Worm (Caenorhabditis elegans) whole organism, mixed stage, embryonic: ENCODE results near the gene T22B2.1.

ENCODE experiments used
- M03D4.4 ChIP-seq: sonication (generic microtip); optimal IDR thresholded peaks from 2 replicates; lab custom pipeline; 2017; ENCODE audit warnings: mild to moderate bottlenecking, missing genetic modification characterization, missing compliant biosample characterization
- blmp-1 ChIP-seq: fragments of 150-350 bp; optimal IDR thresholded peaks from 2 replicates; lab custom pipeline; 2014; ENCODE audit warnings: missing biosample characterization, missing genetic modification characterization
- ceh-43 ChIP-seq: fragments of 200-800 bp; sonication (Bioruptor generic); optimal IDR thresholded peaks from 2 replicates; lab custom pipeline; 2018; ENCODE audit warnings: mild to moderate bottlenecking, missing genetic modification characterization, moderate library complexity, missing compliant biosample characterization
- ceh-83 ChIP-seq: fragments of 200-800 bp; sonication (Bioruptor generic); optimal IDR thresholded peaks from 2 replicates; lab custom pipeline; 2018; ENCODE audit warnings: mild to moderate bottlenecking, missing genetic modification characterization, missing compliant biosample characterization
- ces-1 ChIP-seq: fragments of 150-350 bp; optimal IDR thresholded peaks from 2 replicates; lab custom pipeline; 2014; ENCODE audit warnings: missing biosample characterization, missing genetic modification reagents, missing genetic modification characterization
- cnd-1 ChIP-seq: fragments of 200-800 bp; sonication (Bioruptor generic); optimal IDR thresholded peaks from 2 replicates; lab custom pipeline; 2018; ENCODE audit warnings: mild to moderate bottlenecking, missing genetic modification characterization, missing compliant biosample characterization
- drap-1 ChIP-seq: fragments of 200-800 bp; sonication (Bioruptor generic); optimal IDR thresholded peaks from 3 replicates; lab custom pipeline; 2018; ENCODE audit warnings: mild to moderate bottlenecking, missing genetic modification characterization, missing compliant biosample characterization
- flh-1 ChIP-seq: fragments of 200-800 bp; sonication (Bioruptor generic); optimal IDR thresholded peaks from 2 replicates; lab custom pipeline; 2018; ENCODE audit warnings: mild to moderate bottlenecking, missing genetic modification characterization, moderate library complexity, missing compliant biosample characterization
- ham-2 ChIP-seq: fragments of 200-800 bp; sonication (Bioruptor generic); optimal IDR thresholded peaks from 2 replicates; lab custom pipeline; 2018; ENCODE audit warnings: mild to moderate bottlenecking, missing genetic modification characterization, missing compliant biosample characterization
- hlh-1 ChIP-seq: fragments of 150-350 bp; optimal IDR thresholded peaks from 2 replicates; lab custom pipeline; 2014; ENCODE audit warnings: missing biosample characterization, missing genetic modification reagents, missing genetic modification characterization
- lin-13 ChIP-seq: fragments of 150-350 bp; optimal IDR thresholded peaks from 2 replicates; lab custom pipeline; 2014; ENCODE audit warnings: missing biosample characterization, missing genetic modification characterization
- lin-32 ChIP-seq: fragments of 200-800 bp; sonication (Bioruptor generic); optimal IDR thresholded peaks from 2 replicates; lab custom pipeline; 2018; ENCODE audit warnings: mild to moderate bottlenecking, missing genetic modification characterization, missing compliant biosample characterization
- lsy-2 ChIP-seq: fragments of 150-350 bp; optimal IDR thresholded peaks from 2 replicates; lab custom pipeline; 2014; ENCODE audit warnings: missing biosample characterization, missing genetic modification characterization
- mls-2 ChIP-seq: sonication (generic microtip); optimal IDR thresholded peaks from 2 replicates; lab custom pipeline; 2016; ENCODE audit warnings: mild to moderate bottlenecking, missing genetic modification characterization, moderate library complexity, missing compliant biosample characterization
- nhr-12 ChIP-seq: fragments of 150-350 bp; optimal IDR thresholded peaks from 2 replicates; lab custom pipeline; 2014; ENCODE audit warnings: missing biosample characterization, missing genetic modification characterization
- nhr-2 ChIP-seq: fragments of 150-350 bp; optimal IDR thresholded peaks from 2 replicates; lab custom pipeline; 2014; ENCODE audit warnings: missing biosample characterization, missing genetic modification characterization
- nhr-237 ChIP-seq: fragments of 150-350 bp; optimal IDR thresholded peaks from 2 replicates; lab custom pipeline; 2014; ENCODE audit warnings: missing biosample characterization, missing genetic modification characterization
- nhr-28 ChIP-seq: fragments of 150-350 bp; optimal IDR thresholded peaks from 2 replicates; lab custom pipeline; 2014; ENCODE audit warnings: missing biosample characterization, missing genetic modification characterization
- nhr-76 ChIP-seq: sonication (generic microtip); optimal IDR thresholded peaks from 2 replicates; lab custom pipeline; 2017; ENCODE audit warnings: missing biosample characterization, missing genetic modification characterization
- pha-4 ChIP-seq: fragments of 150-350 bp; optimal IDR thresholded peaks from 2 replicates; lab custom pipeline; 2018; ENCODE audit warnings: missing biosample characterization, missing genetic modification reagents, missing genetic modification characterization
- sem-2 ChIP-seq: fragments of 200-800 bp; sonication (Bioruptor generic); optimal IDR thresholded peaks from 2 replicates; lab custom pipeline; 2018; ENCODE audit warnings: mild to moderate bottlenecking, missing genetic modification characterization, missing compliant biosample characterization
- snpc-4 ChIP-seq: fragments of 150-350 bp; optimal IDR thresholded peaks from 2 replicates; lab custom pipeline; 2014; ENCODE audit warnings: missing biosample characterization, missing genetic modification characterization
- sptf-1 ChIP-seq: sonication (generic microtip); optimal IDR thresholded peaks from 2 replicates; lab custom pipeline; 2017; ENCODE audit warnings: mild to moderate bottlenecking, missing genetic modification characterization, moderate library complexity, missing compliant biosample characterization
- tbx-8 ChIP-seq: fragments of 200-800 bp; sonication (Bioruptor generic); optimal IDR thresholded peaks from 2 replicates; lab custom pipeline; 2018; ENCODE audit warnings: mild to moderate bottlenecking, missing genetic modification characterization, moderate library complexity, missing compliant biosample characterization
- unc-120 ChIP-seq: sonication (generic microtip); optimal IDR thresholded peaks from 2 replicates; lab custom pipeline; 2017; ENCODE audit warnings: missing genetic modification characterization, missing compliant biosample characterization; ENCODE audit not compliant: poor library complexity, severe bottlenecking
- unc-39 ChIP-seq: fragments of 150-350 bp; optimal IDR thresholded peaks from 2 replicates; lab custom pipeline; 2014; ENCODE audit warnings: missing biosample characterization, missing genetic modification characterization
- unc-62 ChIP-seq: fragments of 150-350 bp; optimal IDR thresholded peaks from 2 replicates; lab custom pipeline; 2014; ENCODE audit warnings: missing biosample characterization, missing genetic modification reagents, missing genetic modification characterization
- zip-8 ChIP-seq: fragments of 150-350 bp; optimal IDR thresholded peaks from 2 replicates; lab custom pipeline; 2014; ENCODE audit warnings: missing biosample characterization, missing genetic modification characterization
- ztf-11 ChIP-seq: fragments of 150-350 bp; optimal IDR thresholded peaks from 2 replicates; lab custom pipeline; 2014; ENCODE audit warnings: missing biosample characterization, missing genetic modification characterization

Gene T22B2.1

ce11 chrX:3958252-3958651 lies 32.4 kb downstream of the T22B2.1 start, which contains the start of gene lin-18:
TSS of gene lin-18 (plus strand) at chrX:3958552.
- TF ChIP-seq pha-4 (tag; lab: Kevin White, UChicago) = no peak
- TF ChIP-seq flh-1 (GFP tag; lab: Kevin White, UChicago) = no peak
- no peak for TF ChIP-seq lin-32 (GFP tag; lab: Kevin White, UChicago)
- TF ChIP-seq lsy-2 (tag; lab: Kevin White, UChicago) = no peak
- TF ChIP-seq nhr-2 (tag; lab: Kevin White, UChicago) = no peak
- no peak for TF ChIP-seq hlh-1 (tag; lab: Kevin White, UChicago)
- TF ChIP-seq mls-2 (tag; lab: Kevin White, UChicago) = no peak
- TF ChIP-seq cnd-1 = no peak
- TF ChIP-seq nhr-237 (tag; lab: Kevin White, UChicago) = no peak
- no peak for TF ChIP-seq zip-8 (tag; lab: Kevin White, UChicago)
- no peak for TF ChIP-seq ztf-11 (tag; lab: Kevin White, UChicago)
- TF ChIP-seq, all 35 proteins: peak for 0

ce11 chrX:3959221-3959620 lies 33.3 kb downstream of the T22B2.1 start:
- TF ChIP-seq hlh-1 (tag; lab: Kevin White, UChicago) = peak; percentile 88
- TF ChIP-seq unc-120 (tag; lab: Kevin White, UChicago) = peak; percentile 42
- TF ChIP-seq unc-62 (GFP tag; lab: Kevin White, UChicago) = peak; percentile 82
- TF ChIP-seq nhr-237 (tag; lab: Kevin White, UChicago) = no peak

DNA sequence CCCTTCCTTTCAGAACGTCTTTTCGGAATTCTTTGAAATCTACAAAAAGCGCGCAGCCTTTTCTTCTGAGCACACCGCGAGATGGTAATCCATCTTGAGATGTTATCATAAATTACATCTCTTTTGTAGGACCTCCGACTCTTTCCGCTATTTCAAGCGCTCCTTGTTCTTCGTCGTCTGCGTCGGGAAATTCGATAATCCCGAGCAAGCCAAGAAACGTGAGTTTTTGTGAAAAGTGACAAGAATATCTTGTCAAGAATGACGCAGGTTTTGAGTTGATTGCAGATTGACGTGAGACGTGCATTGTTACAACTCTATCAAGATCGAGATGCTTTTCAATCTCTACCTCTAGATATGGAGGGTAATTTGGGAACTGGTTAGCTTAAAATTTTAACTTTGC lies 34.5 kb downstream of the T22B2.1 start:
- peak; percentile 74 for TF ChIP-seq unc-62 (GFP tag; lab: Kevin White, UChicago)
- no peak for TF ChIP-seq snpc-4 (tag; lab: Kevin White, UChicago)
- TF ChIP-seq ces-1 (GFP tag; lab: Kevin White, UChicago) = peak; percentile 1
- TF ChIP-seq, all 35 proteins: peak for 2

DNA sequence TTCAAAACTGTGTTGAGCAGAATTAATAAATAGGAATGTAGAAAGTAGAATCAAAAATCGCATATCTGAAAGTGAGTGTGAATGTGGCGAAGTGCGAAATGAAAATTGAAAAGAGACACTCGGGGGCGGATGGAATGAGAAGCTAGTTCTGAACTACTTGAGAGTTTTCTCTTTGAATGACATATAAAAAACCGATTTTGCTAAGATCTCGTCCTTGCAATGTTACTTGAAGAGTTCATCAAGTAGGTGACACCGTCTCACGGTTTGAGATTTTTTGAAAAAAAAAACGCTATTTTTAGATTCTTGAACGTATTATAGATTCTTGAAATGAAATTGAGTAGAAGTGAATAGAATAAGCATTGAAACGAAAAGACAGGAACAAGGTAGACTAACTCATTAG lies 40.5 kb downstream of the T22B2.1 start, which contains the start of gene C16B8.2:
C16B8.2 (minus strand) TSS at position 101 of the 400 bp plus-strand sequence.
- TF ChIP-seq sem-2 (GFP tag; lab: Kevin White, UChicago) (no peak), snpc-4 (tag; lab: Kevin White, UChicago) (no peak), nhr-28 (tag; lab: Kevin White, UChicago) (no peak), nhr-76 (tag; lab: Kevin White, UChicago) (no peak), lsy-2 (tag; lab: Kevin White, UChicago) (no peak), nhr-12 (tag; lab: Kevin White, UChicago) (no peak), ceh-43 (GFP tag; lab: Kevin White, UChicago) (no peak), ceh-83 (GFP tag; lab: Kevin White, UChicago) (no peak)

ce11 chrX:3968209-3968960 lies 42.5 kb downstream of the T22B2.1 start, which contains the start of gene C16B8.3:
TSS of gene C16B8.3 (minus strand) at chrX:3968634.
- TF ChIP-seq lsy-2 (tag; lab: Kevin White, UChicago) (no peak), nhr-76 (tag; lab: Kevin White, UChicago) (no peak), nhr-28 (tag; lab: Kevin White, UChicago) (no peak), flh-1 (GFP tag; lab: Kevin White, UChicago) (no peak), ceh-83 (GFP tag; lab: Kevin White, UChicago) (no peak), unc-120 (tag; lab: Kevin White, UChicago) (no peak), ceh-43 (GFP tag; lab: Kevin White, UChicago) (no peak), M03D4.4 (no peak), blmp-1 (tag; lab: Kevin White, UChicago) (no peak), tbx-8 (GFP tag; lab: Kevin White, UChicago) (no peak), ham-2 (no peak), nhr-237 (tag; lab: Kevin White, UChicago) (no peak), nhr-12 (tag; lab: Kevin White, UChicago) (no peak), unc-39 (no peak), nhr-2 (tag; lab: Kevin White, UChicago) (no peak), snpc-4 (tag; lab: Kevin White, UChicago) (no peak), unc-62 (GFP tag; lab: Kevin White, UChicago) (no peak)

ce11 chrX:3969353-3969752 lies 43.5 kb downstream of the T22B2.1 start:
- TF ChIP-seq pha-4 (tag; lab: Kevin White, UChicago) = peak; percentile 52
- TF ChIP-seq M03D4.4 = peak; percentile 56
- TF ChIP-seq hlh-1 (tag; lab: Kevin White, UChicago) = peak; percentile 44
- TF ChIP-seq nhr-28 (tag; lab: Kevin White, UChicago) = no peak
- TF ChIP-seq ceh-83 (GFP tag; lab: Kevin White, UChicago) = peak; percentile 74
- TF ChIP-seq unc-120 (tag; lab: Kevin White, UChicago) = peak; percentile 38
- peak; percentile 59 for TF ChIP-seq drap-1 (GFP tag; lab: Kevin White, UChicago)
- peak; percentile 25 for TF ChIP-seq lin-13
- TF ChIP-seq sptf-1 (tag; lab: Kevin White, UChicago) = peak; percentile 57
- TF ChIP-seq flh-1 (GFP tag; lab: Kevin White, UChicago) = no peak
- TF ChIP-seq nhr-237 (tag; lab: Kevin White, UChicago) = no peak
- no peak for TF ChIP-seq mls-2 (tag; lab: Kevin White, UChicago)
- peak; percentile 72 for TF ChIP-seq cnd-1
- peak; percentile 37 for TF ChIP-seq lin-32 (GFP tag; lab: Kevin White, UChicago)
- TF ChIP-seq lsy-2 (tag; lab: Kevin White, UChicago) = no peak
